Worm (Caenorhabditis elegans): Measurements from ENCODE around the gene F16G10.8.

The F16G10.8 gene

ce11 chrII:2366623-2367365 lies 16.4 kb downstream of the F16G10.8 start, which contains the start of the genes F43C11.12 and F16G10.5:
F43C11.12 (minus strand) TSS chrII:2366723.
F16G10.5 (plus strand) TSS chrII:2367315.
- TF ChIP-seq drap-1 (GFP tag; optimal IDR thresholded peaks at IDR 0.05) (no peak), M03D4.4 (tag; optimal IDR thresholded peaks at IDR 0.05) (no peak), cnd-1 (tag; optimal IDR thresholded peaks at IDR 0.05) (no peak), hlh-1 (tag; optimal IDR thresholded peaks at IDR 0.05) (no peak), sem-2 (GFP tag; optimal IDR thresholded peaks at IDR 0.05) (no peak), flh-1 (GFP tag; optimal IDR thresholded peaks at IDR 0.05) (no peak), tbx-8 (GFP tag; optimal IDR thresholded peaks at IDR 0.05) (no peak), ces-1 (GFP tag; optimal IDR thresholded peaks at IDR 0.05) (no peak), nhr-2 (tag; optimal IDR thresholded peaks at IDR 0.05) (no peak), nhr-76 (tag; optimal IDR thresholded peaks at IDR 0.05) (no peak)

ce11 chrII:2363673-2364072 lies 19.6 kb downstream of the F16G10.8 start, which contains the start of gene F43C11.11:
F43C11.11 (minus strand) TSS chrII:2363773.
- TF ChIP-seq bed-3 (GFP tag; optimal IDR thresholded peaks at IDR 0.05) (no peak), nhr-237 (tag; optimal IDR thresholded peaks at IDR 0.05) (no peak), drap-1 (GFP tag; optimal IDR thresholded peaks at IDR 0.05) (no peak), flh-1 (GFP tag; optimal IDR thresholded peaks at IDR 0.05) (no peak), ham-2 (GFP tag; optimal IDR thresholded peaks at IDR 0.05) (no peak)

DNA sequence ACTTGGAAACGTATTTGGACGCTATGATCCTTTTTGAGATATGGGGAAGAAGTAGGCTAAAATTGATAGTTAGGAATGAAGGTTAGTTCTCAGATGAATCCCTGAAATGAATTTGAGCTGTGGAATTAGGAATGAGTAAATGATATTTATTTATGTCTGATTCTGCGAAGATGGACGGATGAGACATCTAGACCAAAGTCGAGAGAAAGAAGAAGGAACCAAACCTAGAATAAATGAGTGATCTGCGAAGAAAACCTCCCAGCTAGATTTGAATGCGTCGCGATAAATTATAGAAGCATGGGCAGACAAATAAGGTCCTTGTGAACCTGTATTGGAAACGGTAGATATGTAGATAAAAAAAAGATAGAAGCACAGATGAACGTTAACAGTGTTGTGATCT lies 23.3 kb downstream of the F16G10.8 start, which contains the start of gene F43C11.16:
Gene F43C11.16, minus strand, starts transcription at position 101 of the 400 bp plus-strand sequence.
- TF ChIP-seq flh-1 (GFP tag; optimal IDR thresholded peaks at IDR 0.05) = no peak
- TF ChIP-seq tbx-8 (GFP tag; optimal IDR thresholded peaks at IDR 0.05) = no peak
- TF ChIP-seq ceh-39 (tag; optimal IDR thresholded peaks at IDR 0.05) = no peak
- no peak for TF ChIP-seq ztf-11 (tag; optimal IDR thresholded peaks at IDR 0.05)
- no peak for TF ChIP-seq elt-3 (tag; optimal IDR thresholded peaks at IDR 0.05)
- no peak for TF ChIP-seq nhr-2 (tag; optimal IDR thresholded peaks at IDR 0.05)
- no peak for TF ChIP-seq nhr-12 (tag; optimal IDR thresholded peaks at IDR 0.05)
- no peak for TF ChIP-seq unc-39 (tag; optimal IDR thresholded peaks at IDR 0.05)
- TF ChIP-seq sptf-1 (tag; optimal IDR thresholded peaks at IDR 0.05) = no peak
- TF ChIP-seq sem-2 (GFP tag; optimal IDR thresholded peaks at IDR 0.05) = no peak
- no peak for TF ChIP-seq drap-1 (GFP tag; optimal IDR thresholded peaks at IDR 0.05)
- TF ChIP-seq unc-62 (GFP tag; optimal IDR thresholded peaks at IDR 0.05) = no peak
- no peak for TF ChIP-seq nhr-76 (tag; optimal IDR thresholded peaks at IDR 0.05)
- no peak for TF ChIP-seq pha-4 (tag; optimal IDR thresholded peaks at IDR 0.05)
- TF ChIP-seq mls-2 (tag; optimal IDR thresholded peaks at IDR 0.05) = no peak
- no peak for TF ChIP-seq mab-5 (tag; optimal IDR thresholded peaks at IDR 0.05)
- TF ChIP-seq nhr-237 (tag; optimal IDR thresholded peaks at IDR 0.05) = no peak
- TF ChIP-seq ham-2 (GFP tag; optimal IDR thresholded peaks at IDR 0.05) = no peak

- TF ChIP-seq snpc-4 (tag; optimal IDR thresholded peaks at IDR 0.05) (no peak), mls-2 (tag; optimal IDR thresholded peaks at IDR 0.05) (no peak), nhr-237 (tag; optimal IDR thresholded peaks at IDR 0.05) (no peak), ceh-43 (GFP tag; optimal IDR thresholded peaks at IDR 0.05) (no peak), drap-1 (GFP tag; optimal IDR thresholded peaks at IDR 0.05) (no peak), elt-3 (tag; optimal IDR thresholded peaks at IDR 0.05) (no peak), lin-13 (tag; optimal IDR thresholded peaks at IDR 0.05) (no peak)
Measured at ce11 chrII:2356795-2357194, 26.4 kb downstream of the F16G10.8 start, which contains the start of gene F43C11.1. F43C11.1 (plus strand) TSS chrII:2357095.

- TF ChIP-seq ces-1 (GFP tag; optimal IDR thresholded peaks at IDR 0.05) = no peak
- TF ChIP-seq unc-39 (tag; optimal IDR thresholded peaks at IDR 0.05) = no peak
- TF ChIP-seq ceh-39 (tag; optimal IDR thresholded peaks at IDR 0.05) = no peak
- no peak for TF ChIP-seq nhr-2 (tag; optimal IDR thresholded peaks at IDR 0.05)
- no peak for TF ChIP-seq nhr-237 (tag; optimal IDR thresholded peaks at IDR 0.05)
- TF ChIP-seq nhr-76 (tag; optimal IDR thresholded peaks at IDR 0.05) = no peak
Measured at ce11 chrII:2354476-2354875, 28.8 kb downstream of the F16G10.8 start, which contains the start of gene F43C11.2. F43C11.2 (plus strand) TSS chrII:2354776.

DNA sequence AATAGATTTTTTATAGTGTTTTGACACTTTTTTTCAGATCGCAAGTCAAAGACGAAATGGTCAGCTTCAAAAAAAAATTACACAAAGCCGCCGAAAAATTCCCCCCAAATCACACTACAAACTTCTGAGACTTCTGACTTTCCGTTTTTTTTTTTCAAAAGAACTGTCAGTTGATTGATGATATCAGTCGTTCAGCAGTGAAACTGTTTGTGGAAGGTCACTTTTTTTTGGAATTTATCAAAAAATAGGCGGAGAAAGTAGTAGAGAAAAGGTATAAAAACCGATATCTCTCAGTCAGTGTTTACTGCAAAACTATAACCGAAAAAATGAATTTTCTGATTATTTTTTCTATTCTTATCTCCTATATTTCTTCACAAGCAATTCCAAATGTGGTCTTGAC lies 30.2 kb downstream of the F16G10.8 start, which contains the start of gene F43C11.3:
Gene F43C11.3, plus strand, starts transcription at position 301 of the 400 bp plus-strand sequence.
- TF ChIP-seq ztf-11 (tag; optimal IDR thresholded peaks at IDR 0.05) = no peak
- TF ChIP-seq snpc-4 (tag; optimal IDR thresholded peaks at IDR 0.05) = no peak
- no peak for TF ChIP-seq lin-13 (tag; optimal IDR thresholded peaks at IDR 0.05)
- no peak for TF ChIP-seq lsy-2 (tag; optimal IDR thresholded peaks at IDR 0.05)
- TF ChIP-seq nhr-2 (tag; optimal IDR thresholded peaks at IDR 0.05) = no peak
- no peak for TF ChIP-seq hlh-1 (tag; optimal IDR thresholded peaks at IDR 0.05)
- TF ChIP-seq sptf-1 (tag; optimal IDR thresholded peaks at IDR 0.05) = no peak
- TF ChIP-seq cnd-1 (tag; optimal IDR thresholded peaks at IDR 0.05) = no peak
- no peak for TF ChIP-seq elt-1 (tag; optimal IDR thresholded peaks at IDR 0.05; ENCODE audit: borderline replicate concordance, insufficient read depth)
- TF ChIP-seq M03D4.4 (tag; optimal IDR thresholded peaks at IDR 0.05) = no peak
- no peak for TF ChIP-seq mab-5 (tag; optimal IDR thresholded peaks at IDR 0.05)
- no peak for TF ChIP-seq ceh-39 (tag; optimal IDR thresholded peaks at IDR 0.05)
